Fruit fly (Drosophila melanogaster): ENCODE measurements around the gene CG13101.
A peak's percentile ranks its signal among the peaks of the same experiment; 100 is the strongest.

The CG13101 gene

dm6 chr2L:8952194-8953037 is 32.3 kb downstream of the CG13101 start (continued):
- peak; percentile 34 for TF ChIP-seq CG30403 (GFP tag; optimal IDR thresholded peaks at IDR 0.05)
- no peak for TF ChIP-seq bbx (GFP tag; IDR thresholded peaks at IDR 0.05; ENCODE audit: partially characterized antibody)
- peak; percentile 88 for TF ChIP-seq lab (GFP tag; optimal IDR thresholded peaks at IDR 0.05)
- peak; percentile 26 for TF ChIP-seq Dek (tag; optimal IDR thresholded peaks at IDR 0.05)
- TF ChIP-seq ems (GFP tag; optimal IDR thresholded peaks at IDR 0.05), result no peak
- TF ChIP-seq CG3726 (GFP tag; IDR thresholded peaks at IDR 0.05), result no peak
- TF ChIP-seq fd102C (GFP tag; optimal IDR thresholded peaks at IDR 0.05), result no peak
- TF ChIP-seq eve (GFP tag; optimal IDR thresholded peaks at IDR 0.05), result peak in 1 of 2 experiments; percentile 68
- no peak for TF ChIP-seq gt (GFP tag; IDR thresholded peaks at IDR 0.05)
- TF ChIP-seq Sox102F (GFP tag; optimal IDR thresholded peaks at IDR 0.05), result peak; percentile 24
- no peak for TF ChIP-seq CG8478 (optimal IDR thresholded peaks at IDR 0.05)
- peak; percentile 14 for TF ChIP-seq Dp (GFP tag; optimal IDR thresholded peaks at IDR 0.05)
- no peak for TF ChIP-seq trh (GFP tag; optimal IDR thresholded peaks at IDR 0.05)
- TF ChIP-seq CG12659 (GFP tag; optimal IDR thresholded peaks at IDR 0.05), result peak; percentile 33
- no peak for TF ChIP-seq Max (GFP tag; optimal IDR thresholded peaks at IDR 0.05)
- no peak for TF ChIP-seq cas (GFP tag; IDR thresholded peaks at IDR 0.05)
- TF ChIP-seq mld (GFP tag; IDR thresholded peaks at IDR 0.05; ENCODE audit: partially characterized antibody), result no peak
- no peak; the same call in 2 of the 3 replicates for TF ChIP-seq HLH4C (GFP tag; IDR thresholded peaks at IDR 0.05; ENCODE audit: partially characterized antibody)
- TF ChIP-seq crol (GFP tag; IDR thresholded peaks at IDR 0.05), result no peak
- peak; percentile 17 for TF ChIP-seq CG13894 (tag; optimal IDR thresholded peaks at IDR 0.05)
- TF ChIP-seq btn (GFP tag; optimal IDR thresholded peaks at IDR 0.05), result no peak
- no peak for TF ChIP-seq CG12299 (tag; optimal IDR thresholded peaks at IDR 0.05)
- TF ChIP-seq CG4282 (GFP tag; optimal IDR thresholded peaks at IDR 0.05), result peak; percentile 10
- TF ChIP-seq zen2 (GFP tag; IDR thresholded peaks at IDR 0.05; ENCODE audit: partially characterized antibody), result no peak
- peak; percentile 37 for TF ChIP-seq CG13624 (GFP tag; optimal IDR thresholded peaks at IDR 0.05)
- peak; percentile 51 for TF ChIP-seq grn (GFP tag; optimal IDR thresholded peaks at IDR 0.05)
- peak; percentile 46; the same call in 1 of the 2 replicates for TF ChIP-seq CG13287 (GFP tag; IDR thresholded peaks at IDR 0.05; ENCODE audit: partially characterized antibody)
- peak; percentile 37 for TF ChIP-seq tio (GFP tag; optimal IDR thresholded peaks at IDR 0.05)
- peak; percentile 23 for TF ChIP-seq Fer3 (tag; optimal IDR thresholded peaks at IDR 0.05)
- TF ChIP-seq ewg (GFP tag; optimal IDR thresholded peaks at IDR 0.05), result no peak
- TF ChIP-seq CG11723 (GFP tag; optimal IDR thresholded peaks at IDR 0.05), result peak; percentile 11
- no peak for TF ChIP-seq CG15011 (GFP tag; optimal IDR thresholded peaks at IDR 0.05)
- no peak for TF ChIP-seq bowl (GFP tag; IDR thresholded peaks at IDR 0.05)
- peak; percentile 74 for TF ChIP-seq CG16813 (GFP tag; IDR thresholded peaks at IDR 0.05; ENCODE audit: partially characterized antibody)
- TF ChIP-seq sim (GFP tag; IDR thresholded peaks at IDR 0.05), result peak; percentile 20; the same call in 1 of the 2 replicates
- TF ChIP-seq ap (GFP tag; IDR thresholded peaks at IDR 0.05), result no peak
- TF ChIP-seq Bgb (GFP tag; IDR thresholded peaks at IDR 0.05; ENCODE audit: partially characterized antibody), result peak; percentile 81
- no peak for TF ChIP-seq sens-2 (GFP tag; IDR thresholded peaks at IDR 0.05)
- TF ChIP-seq dan (GFP tag; IDR thresholded peaks at IDR 0.05), result no peak
- no peak for TF ChIP-seq kah (GFP tag; optimal IDR thresholded peaks at IDR 0.05)
- no peak for TF ChIP-seq CG1024 (GFP tag; IDR thresholded peaks at IDR 0.05)
- TF ChIP-seq CG10321 (GFP tag; IDR thresholded peaks at IDR 0.05), result no peak
- TF ChIP-seq kni (GFP tag; optimal IDR thresholded peaks at IDR 0.05), result no peak
- TF ChIP-seq YL-1 (GFP tag; optimal IDR thresholded peaks at IDR 0.05), result no peak
- TF ChIP-seq CG7357 (GFP tag; IDR thresholded peaks at IDR 0.05), result no peak
- TF ChIP-seq CG12104 (GFP tag; optimal IDR thresholded peaks at IDR 0.05), result no peak
- peak; percentile 26; the same call in 1 of the 2 replicates for TF ChIP-seq CG4360 (GFP tag; IDR thresholded peaks at IDR 0.05)
- peak; percentile 12 for TF ChIP-seq CG11398 (GFP tag; optimal IDR thresholded peaks at IDR 0.05)
- TF ChIP-seq B-H1 (GFP tag; IDR thresholded peaks at IDR 0.05), result peak; percentile 33; the same call in 1 of the 3 replicates
